Worm (Caenorhabditis elegans) whole organism, L4/young adult: Measurements from ENCODE around the gene C54E4.1.

ENCODE experiments used
- dao-5 ChIP-seq: sonication (generic microtip); optimal IDR thresholded peaks from 2 replicates; lab custom pipeline; 2016; ENCODE audit warnings: missing genotype, missing genetic modification characterization, moderate library complexity, missing compliant biosample characterization
- him-1 ChIP-seq: sonication (generic microtip); optimal IDR thresholded peaks from 2 replicates; lab custom pipeline; 2016; ENCODE audit warnings: missing genotype, missing genetic modification reagents, missing genetic modification characterization, missing compliant biosample characterization

- TF ChIP-seq him-1 (no peak), dao-5 (tag; lab: Kevin White, UChicago) (no peak)
Observed at ce11 chrIV:2140543-2140942, 34.8 kb upstream of the C54E4.1 start, which contains the start of gene C54E4.12.
